Worm (Caenorhabditis elegans): ENCODE results near the gene F52E1.5.

DNA sequence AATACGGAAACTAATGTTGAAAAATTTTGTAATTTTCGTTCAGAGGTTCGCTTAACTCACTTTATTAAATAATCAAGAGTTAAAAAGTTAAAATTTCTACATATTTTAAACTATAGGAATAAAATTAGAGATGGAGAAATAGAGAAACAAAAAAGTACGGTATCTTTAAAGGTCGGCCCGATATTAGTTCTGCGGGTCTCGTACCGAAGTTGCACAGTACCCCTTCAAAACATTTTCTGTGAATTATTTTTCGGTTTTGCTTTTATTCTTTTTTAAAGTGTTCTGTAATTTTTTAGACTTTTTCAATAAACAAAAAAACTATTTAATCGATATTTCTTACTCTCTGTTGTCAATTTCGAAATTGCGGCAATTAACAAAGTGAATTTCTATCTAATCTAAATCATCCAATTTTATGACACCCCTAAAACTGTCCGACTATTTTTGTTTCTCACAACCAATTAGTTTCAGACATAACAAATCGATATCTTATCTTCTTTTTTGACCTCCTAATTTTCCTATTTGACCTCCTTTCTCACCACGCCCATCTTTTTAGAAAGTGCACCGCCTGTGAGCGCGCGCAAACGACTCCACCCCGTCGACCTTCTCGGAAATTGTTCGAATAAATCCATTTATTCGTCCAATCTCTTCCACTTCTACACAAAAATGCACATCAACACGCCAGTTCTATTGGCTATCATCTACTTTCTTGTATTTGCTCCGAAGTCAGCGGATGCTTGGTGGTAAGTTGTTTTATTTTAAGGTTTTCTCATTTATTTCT lies 23.7 kb upstream of the F52E1.5 start, which contains the start of gene mom-2:
- no peak for TF ChIP-seq unc-130 (GFP tag; optimal IDR thresholded peaks at IDR 0.05)
- TF ChIP-seq hlh-30 (tag; optimal IDR thresholded peaks at IDR 0.05; ENCODE audit: insufficient read depth): no peak
- no peak for TF ChIP-seq nhr-25 (tag; optimal IDR thresholded peaks at IDR 0.05; ENCODE audit: borderline replicate concordance, insufficient read depth)
- TF ChIP-seq nhr-11 (tag; optimal IDR thresholded peaks at IDR 0.05): no peak
- no peak for TF ChIP-seq ces-1 (GFP tag; optimal IDR thresholded peaks at IDR 0.05)
- TF ChIP-seq mep-1 (tag; optimal IDR thresholded peaks at IDR 0.05): no peak
- no peak for TF ChIP-seq ama-1 (optimal IDR thresholded peaks at IDR 0.05)
- TF ChIP-seq ZK546.5 (tag; optimal IDR thresholded peaks at IDR 0.05): no peak
- TF ChIP-seq lir-3 (tag; optimal IDR thresholded peaks at IDR 0.05): no peak
- TF ChIP-seq pqm-1 (tag; optimal IDR thresholded peaks at IDR 0.05): no peak
- no peak for TF ChIP-seq egl-27 (tag; optimal IDR thresholded peaks at IDR 0.05)
- TF ChIP-seq skn-1 (tag; optimal IDR thresholded peaks at IDR 0.05): no peak
